Worm (Caenorhabditis elegans) whole organism, young adult: Measurements from ENCODE around the gene efk-1.

Experiments used
- B0336.3 ChIP-seq: fragments of 200-800 bp; sonication (Bioruptor generic); IDR thresholded peaks from 2 replicates; pipeline ENCODE4 v1.3.6; 2022; ENCODE audit warnings: missing genetic modification characterization, missing compliant biosample characterization
- F22D6.2 ChIP-seq: sonication (generic microtip); optimal IDR thresholded peaks from 2 replicates; lab custom pipeline; 2016; ENCODE audit warnings: mild to moderate bottlenecking, missing genetic modification characterization, missing compliant biosample characterization
- F33H1.4 ChIP-seq: fragments of 200-800 bp; sonication (Bioruptor generic); IDR thresholded peaks from 2 replicates; pipeline ENCODE4 v1.3.6; 2022; ENCODE audit warnings: missing genetic modification reagents, missing genetic modification characterization, missing compliant biosample characterization
- T26A5.8 ChIP-seq: sonication (generic microtip); optimal IDR thresholded peaks from 2 replicates; lab custom pipeline; 2016; ENCODE audit warnings: missing genetic modification characterization, missing compliant biosample characterization
- akir-1 ChIP-seq: fragments of 200-800 bp; sonication (Bioruptor generic); optimal IDR thresholded peaks from 2 replicates; lab custom pipeline; 2018; ENCODE audit warnings: mild to moderate bottlenecking, missing genetic modification characterization, moderate library complexity, missing compliant biosample characterization
- ama-1 ChIP-seq, 3 experiments: fragments of 150-350 bp in 1 of 3; sonication (generic microtip) in 2 of 3; optimal IDR thresholded peaks; 2 replicates each; lab custom pipeline; 2014 to 2018; ENCODE audit warnings: missing biosample characterization in 2 of 3, missing genetic modification characterization in 2 of 3, missing genetic modification reagents in 2 of 3
- ceh-91 ChIP-seq: fragments of 200-800 bp; sonication (Bioruptor generic); IDR thresholded peaks from 2 replicates; pipeline ENCODE4 v1.3.6; 2022; ENCODE audit warnings: missing genetic modification reagents, missing genetic modification characterization, missing compliant biosample characterization
- efl-1 ChIP-seq: fragments of 150-350 bp; optimal IDR thresholded peaks from 2 replicates; lab custom pipeline; 2014; ENCODE audit warnings: missing biosample characterization, missing genetic modification reagents, missing genetic modification characterization
- lin-26 ChIP-seq: fragments of 200-800 bp; sonication (Bioruptor generic); IDR thresholded peaks from 2 replicates; pipeline ENCODE4 v1.3.6; 2022; ENCODE audit warnings: missing genetic modification reagents, missing genetic modification characterization, missing compliant biosample characterization
- madf-10 ChIP-seq: sonication (generic microtip); optimal IDR thresholded peaks from 2 replicates; lab custom pipeline; 2016; ENCODE audit warnings: mild to moderate bottlenecking, missing genetic modification characterization, missing compliant biosample characterization
- rcor-1 ChIP-seq: fragments of 200-800 bp; sonication (Bioruptor generic); IDR thresholded peaks from 2 replicates; pipeline ENCODE4 v1.3.6; 2022; ENCODE audit warnings: missing genetic modification reagents, missing genetic modification characterization, missing compliant biosample characterization
- tbp1 ChIP-seq: fragments of 200-800 bp; sonication (Bioruptor generic); optimal IDR thresholded peaks from 2 replicates; lab custom pipeline; 2018; ENCODE audit warnings: mild to moderate bottlenecking, missing genetic modification characterization, missing compliant biosample characterization
- unc-62 ChIP-seq: fragments of 150-350 bp; optimal IDR thresholded peaks from 2 replicates; lab custom pipeline; 2014; ENCODE audit warnings: missing biosample characterization, missing genetic modification reagents, missing genetic modification characterization

DNA sequence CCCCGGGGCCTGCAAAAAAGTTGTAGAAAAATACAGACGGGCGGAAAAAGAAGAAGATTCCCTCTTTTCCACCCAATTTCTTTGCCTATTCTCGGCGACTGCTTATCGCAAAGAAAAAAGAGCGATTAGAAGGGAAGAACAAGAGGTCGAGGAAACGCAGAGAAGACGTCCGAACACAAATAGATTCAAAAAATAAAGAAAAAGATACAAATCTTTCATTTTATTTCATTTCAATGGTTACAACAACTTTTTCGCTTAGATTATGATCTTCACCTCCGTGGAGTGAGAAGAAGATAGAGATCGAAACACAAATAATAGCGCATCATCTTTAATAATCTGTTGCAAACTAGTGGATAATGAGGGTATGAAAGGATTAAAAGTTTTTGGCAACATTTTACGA is 36.3 kb downstream of the efk-1 start:
- TF ChIP-seq lin-26 (GFP tag; lab: Robert Waterston, UW) (no peak), ama-1 (optimal IDR thresholded peaks at IDR 0.05; lab: Kevin White, UChicago) (no peak), ama-1 (GFP tag; optimal IDR thresholded peaks at IDR 0.05; lab: Kevin White, UChicago) (no peak), tbp1 (GFP tag; lab: Kevin White, UChicago) (no peak), rcor-1 (GFP tag; lab: Robert Waterston, UW) (no peak), F33H1.4 (GFP tag; lab: Robert Waterston, UW) (no peak), madf-10 (tag; lab: Kevin White, UChicago) (no peak), unc-62 (GFP tag; lab: Kevin White, UChicago) (no peak), B0336.3 (GFP tag; lab: Robert Waterston, UW) (peak; percentile 49; the same call in 1 of the 2 replicates), T26A5.8 (tag; lab: Kevin White, UChicago) (no peak), ceh-91 (no peak), efl-1 (GFP tag; lab: Kevin White, UChicago) (no peak), akir-1 (GFP tag; lab: Kevin White, UChicago) (no peak), F22D6.2 (no peak)
